Worm (Caenorhabditis elegans) whole organism, young adult: ENCODE measurements around the gene srd-40.

Source experiments
- B0019.2 ChIP-seq: fragments of 200-800 bp; sonication (Bioruptor generic); conservative IDR thresholded peaks from 2 replicates; pipeline ENCODE4 v1.3.6; 2022; ENCODE audit warnings: missing genetic modification reagents, missing genetic modification characterization, missing compliant biosample characterization
- D2030.7 ChIP-seq: fragments of 200-800 bp; sonication (Bioruptor generic); IDR thresholded peaks from 2 replicates; pipeline ENCODE4 v1.3.6; 2022; ENCODE audit warnings: missing genetic modification reagents, missing genetic modification characterization, missing compliant biosample characterization
- F23B12.7 ChIP-seq: sonication (generic microtip); optimal IDR thresholded peaks from 2 replicates; lab custom pipeline; 2017; ENCODE audit warnings: missing genetic modification characterization, mild to moderate bottlenecking, missing compliant biosample characterization, antibody characterized with exemption, moderate library complexity; ENCODE audit not compliant: insufficient read depth
- F52B5.7 ChIP-seq: sonication (generic microtip); optimal IDR thresholded peaks from 2 replicates; lab custom pipeline; 2016; ENCODE audit warnings: mild to moderate bottlenecking, missing genetic modification characterization, missing compliant biosample characterization
- K12H6.12 ChIP-seq: fragments of 200-800 bp; sonication (Bioruptor generic); optimal IDR thresholded peaks from 2 replicates; lab custom pipeline; 2018; ENCODE audit warnings: mild to moderate bottlenecking, missing genetic modification characterization, missing compliant biosample characterization
- T07F8.4 ChIP-seq: sonication (generic microtip); optimal IDR thresholded peaks from 2 replicates; lab custom pipeline; 2016; ENCODE audit warnings: mild to moderate bottlenecking, missing genetic modification characterization, moderate library complexity, missing compliant biosample characterization
- T26A5.8 ChIP-seq: sonication (generic microtip); optimal IDR thresholded peaks from 2 replicates; lab custom pipeline; 2016; ENCODE audit warnings: missing genetic modification characterization, missing compliant biosample characterization
- Y56A3A.18 ChIP-seq: fragments of 200-800 bp; sonication (Bioruptor generic); IDR thresholded peaks from 2 replicates; pipeline ENCODE4 v1.3.6; 2022; ENCODE audit warnings: missing genetic modification reagents, missing genetic modification characterization, missing compliant biosample characterization
- aptf-3 ChIP-seq: fragments of 200-800 bp; sonication (Bioruptor generic); IDR thresholded peaks from 2 replicates; pipeline ENCODE4 v1.3.6; 2022; ENCODE audit warnings: missing genetic modification characterization, missing compliant biosample characterization
- attf-6 ChIP-seq: fragments of 200-800 bp; sonication (Bioruptor generic); IDR thresholded peaks from 2 replicates; pipeline ENCODE4 v1.3.6; 2022; ENCODE audit warnings: missing genetic modification reagents, missing genetic modification characterization, missing compliant biosample characterization
- bed-2 ChIP-seq: fragments of 200-800 bp; sonication (Bioruptor generic); IDR thresholded peaks from 2 replicates; pipeline ENCODE4 v1.3.6; 2022; ENCODE audit warnings: missing genetic modification reagents, missing genetic modification characterization, missing compliant biosample characterization
- ccch-3 ChIP-seq: fragments of 200-800 bp; sonication (Bioruptor generic); optimal IDR thresholded peaks from 2 replicates; lab custom pipeline; 2018; ENCODE audit warnings: mild to moderate bottlenecking, missing genetic modification characterization, missing compliant biosample characterization
- ceh-27 ChIP-seq: fragments of 200-800 bp; sonication (Bioruptor generic); optimal IDR thresholded peaks from 2 replicates; lab custom pipeline; 2018; ENCODE audit warnings: mild to moderate bottlenecking, missing genetic modification characterization, moderate library complexity, missing compliant biosample characterization
- die-1 ChIP-seq: sonication (generic microtip); optimal IDR thresholded peaks from 2 replicates; lab custom pipeline; 2016; ENCODE audit warnings: missing genotype, mild to moderate bottlenecking, missing genetic modification characterization, missing compliant biosample characterization
- dpff-1 ChIP-seq: sonication (generic microtip); optimal IDR thresholded peaks from 2 replicates; lab custom pipeline; 2017; ENCODE audit warnings: mild to moderate bottlenecking, missing genetic modification characterization, missing compliant biosample characterization
- fkh-3 ChIP-seq: sonication (generic microtip); optimal IDR thresholded peaks from 2 replicates; lab custom pipeline; 2016; ENCODE audit warnings: mild to moderate bottlenecking, missing genetic modification characterization, missing compliant biosample characterization
- him-1 ChIP-seq: sonication (generic microtip); optimal IDR thresholded peaks from 2 replicates; lab custom pipeline; 2016; ENCODE audit warnings: missing genotype, missing genetic modification reagents, missing genetic modification characterization, missing compliant biosample characterization
- hmg-1.2 ChIP-seq: fragments of 200-800 bp; sonication (Bioruptor generic); IDR thresholded peaks from 2 replicates; pipeline ENCODE4 v1.3.6; 2022; ENCODE audit warnings: missing genetic modification reagents, missing genetic modification characterization, missing compliant biosample characterization
- hrde-1 ChIP-seq: sonication (generic microtip); optimal IDR thresholded peaks from 2 replicates; lab custom pipeline; 2016; ENCODE audit warnings: missing genetic modification characterization, mild to moderate bottlenecking, missing compliant biosample characterization, moderate library complexity, missing genotype, missing genetic modification reagents, borderline replicate concordance
- lag-1 ChIP-seq: fragments of 200-800 bp; sonication (Bioruptor generic); IDR thresholded peaks from 2 replicates; pipeline ENCODE4 v1.3.6; 2022; ENCODE audit warnings: missing genetic modification reagents, missing genetic modification characterization, missing compliant biosample characterization
- lin-26 ChIP-seq: fragments of 200-800 bp; sonication (Bioruptor generic); IDR thresholded peaks from 2 replicates; pipeline ENCODE4 v1.3.6; 2022; ENCODE audit warnings: missing genetic modification reagents, missing genetic modification characterization, missing compliant biosample characterization
- lin-40 ChIP-seq: sonication (generic microtip); optimal IDR thresholded peaks from 2 replicates; lab custom pipeline; 2016; ENCODE audit warnings: missing genetic modification characterization, mild to moderate bottlenecking, missing compliant biosample characterization, missing genotype, missing genetic modification reagents
- lin-54 ChIP-seq: fragments of 200-800 bp; sonication (Bioruptor generic); optimal IDR thresholded peaks from 2 replicates; lab custom pipeline; 2018; ENCODE audit warnings: mild to moderate bottlenecking, missing genetic modification characterization, missing compliant biosample characterization
- madf-6 ChIP-seq: fragments of 200-800 bp; sonication (Bioruptor generic); IDR thresholded peaks from 2 replicates; pipeline ENCODE4 v1.3.6; 2022; ENCODE audit warnings: missing genetic modification reagents, missing genetic modification characterization, missing compliant biosample characterization
- mes-4 ChIP-seq: sonication (generic microtip); optimal IDR thresholded peaks from 2 replicates; lab custom pipeline; 2016; ENCODE audit warnings: missing genotype, missing genetic modification characterization, missing compliant biosample characterization
- nfya-1 ChIP-seq: sonication (generic microtip); optimal IDR thresholded peaks from 2 replicates; lab custom pipeline; 2017; ENCODE audit warnings: antibody characterized with exemption, missing compliant biosample characterization, missing genetic modification characterization, borderline replicate concordance; ENCODE audit not compliant: insufficient read depth
- nhr-120 ChIP-seq: fragments of 200-800 bp; sonication (Bioruptor generic); IDR thresholded peaks from 2 replicates; pipeline ENCODE4 v1.3.6; 2022; ENCODE audit warnings: missing genetic modification characterization, missing compliant biosample characterization
- nhr-27 ChIP-seq: fragments of 200-800 bp; sonication (Bioruptor generic); optimal IDR thresholded peaks from 2 replicates; lab custom pipeline; 2018; ENCODE audit warnings: mild to moderate bottlenecking, missing genetic modification characterization, moderate library complexity, missing compliant biosample characterization
- nhr-80 ChIP-seq: sonication (generic microtip); optimal IDR thresholded peaks from 2 replicates; lab custom pipeline; 2016; ENCODE audit warnings: missing genetic modification characterization, missing compliant biosample characterization
- rpc-1 ChIP-seq, 2 experiments: fragments of 150-350 bp in 1 of 2; sonication (generic microtip) in 1 of 2; optimal IDR thresholded peaks; 2 replicates each; lab custom pipeline; 2014 to 2018; ENCODE audit warnings: missing biosample characterization in 1 of 2, missing genetic modification characterization in 1 of 2, missing genetic modification reagents in 1 of 2, missing genotype in 1 of 2
- sea-2 ChIP-seq: fragments of 200-800 bp; sonication (Bioruptor generic); IDR thresholded peaks from 2 replicates; pipeline ENCODE4 v1.3.6; 2022; ENCODE audit warnings: missing genetic modification characterization, missing compliant biosample characterization
- snpc-1.3 ChIP-seq: sonication (generic microtip); optimal IDR thresholded peaks from 2 replicates; lab custom pipeline; 2017; ENCODE audit warnings: missing genetic modification characterization, mild to moderate bottlenecking, missing compliant biosample characterization, antibody characterized with exemption, moderate library complexity, missing genotype, missing genetic modification reagents; ENCODE audit not compliant: insufficient read depth
- ztf-18 ChIP-seq: sonication (generic microtip); optimal IDR thresholded peaks from 2 replicates; lab custom pipeline; 2016; ENCODE audit warnings: missing genotype, mild to moderate bottlenecking, missing genetic modification characterization, missing compliant biosample characterization
- ztf-25 ChIP-seq: fragments of 200-800 bp; sonication (Bioruptor generic); IDR thresholded peaks from 2 replicates; pipeline ENCODE4 v1.3.6; 2022; ENCODE audit warnings: missing genetic modification reagents, missing genetic modification characterization, missing compliant biosample characterization
- ztf-26 ChIP-seq: sonication (generic microtip); optimal IDR thresholded peaks from 2 replicates; lab custom pipeline; 2017; ENCODE audit warnings: missing genetic modification characterization, missing compliant biosample characterization

The srd-40 gene

DNA sequence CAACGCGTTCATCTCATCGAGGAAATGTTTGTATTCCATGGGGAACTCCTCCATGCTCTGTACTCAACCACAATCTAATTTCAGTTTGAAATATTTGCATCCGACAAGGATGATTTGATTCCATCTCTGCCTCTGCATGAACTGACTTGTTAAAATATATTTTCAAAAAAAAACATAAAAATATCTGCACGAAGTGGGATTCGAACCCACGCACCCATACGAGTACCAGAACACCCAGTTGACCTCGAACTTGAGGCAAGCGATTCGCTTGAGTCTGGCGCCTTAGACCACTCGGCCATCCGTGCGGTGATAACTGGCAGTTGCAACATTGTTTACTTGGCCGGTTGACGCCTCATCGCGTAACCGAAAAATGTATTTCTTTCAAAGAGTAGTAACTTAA lies 24.3 kb downstream of the srd-40 start (continued):
- no peak for TF ChIP-seq F23B12.7 (tag; lab: Kevin White, UChicago)
- peak; percentile 61 for TF ChIP-seq hrde-1 (tag; lab: Kevin White, UChicago)
- peak; percentile 58 for TF ChIP-seq F52B5.7 (tag; lab: Kevin White, UChicago)
- peak; percentile 59 for TF ChIP-seq T07F8.4 (tag; lab: Kevin White, UChicago)
- TF ChIP-seq madf-6 (GFP tag; lab: Robert Waterston, UW): 0 out of 2 replicates have a peak, but pooled peaks have one; percentile 49
- peak; percentile 60 for TF ChIP-seq lin-40 (tag; lab: Kevin White, UChicago)
- TF ChIP-seq ccch-3 (GFP tag; lab: Kevin White, UChicago): no peak
- peak; percentile 93 for TF ChIP-seq D2030.7
- TF ChIP-seq mes-4 (tag; lab: Kevin White, UChicago): no peak
- TF ChIP-seq fkh-3 (tag; lab: Kevin White, UChicago): peak; percentile 60
- TF ChIP-seq him-1 (tag; lab: Kevin White, UChicago): peak; percentile 75
- TF ChIP-seq ceh-27: peak; percentile 1
- peak; percentile 83 for TF ChIP-seq lin-26
- TF ChIP-seq lin-54: no peak
- TF ChIP-seq B0019.2 (GFP tag; lab: Robert Waterston, UW): 0 out of 2 replicates have a peak, but pooled peaks have one; percentile 7
- peak; percentile 71 for TF ChIP-seq attf-6

DNA sequence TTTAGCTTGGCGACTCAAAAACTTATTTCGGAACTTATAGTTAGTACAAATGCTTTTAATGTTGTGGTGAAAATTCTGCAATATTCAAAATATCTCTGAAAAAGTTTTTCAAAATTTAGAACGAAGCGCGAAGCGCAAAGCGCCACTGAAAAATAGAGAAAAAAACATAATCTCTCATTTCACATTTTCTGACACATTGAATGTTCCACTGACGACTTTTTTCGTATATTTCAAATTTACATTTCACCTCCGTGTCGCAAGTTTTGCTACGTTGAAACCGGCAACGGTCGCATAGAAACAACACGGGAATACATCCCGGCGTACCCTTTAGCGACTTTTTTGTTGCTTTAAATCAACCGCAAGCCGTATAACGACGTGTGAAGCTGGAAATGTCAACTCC lies 24.8 kb downstream of the srd-40 start, which contains the start of gene F42F12.14:
Gene F42F12.14, plus strand, starts transcription at position 301 of the 400 bp plus-strand sequence.
- TF ChIP-seq snpc-1.3 (tag; lab: Kevin White, UChicago) (no peak), bed-2 (GFP tag; lab: Robert Waterston, UW) (no peak), nfya-1 (no peak), die-1 (no peak), aptf-3 (GFP tag; lab: Robert Waterston, UW) (no peak), ztf-26 (tag; lab: Kevin White, UChicago) (no peak), sea-2 (GFP tag; lab: Robert Waterston, UW) (no peak), hmg-1.2 (GFP tag; lab: Robert Waterston, UW) (no peak), nhr-120 (GFP tag; lab: Robert Waterston, UW) (no peak), dpff-1 (tag; lab: Kevin White, UChicago) (no peak), Y56A3A.18 (GFP tag; lab: Robert Waterston, UW) (no peak), K12H6.12 (tag; lab: Kevin White, UChicago) (no peak), T26A5.8 (tag; lab: Kevin White, UChicago) (no peak), lin-40 (tag; lab: Kevin White, UChicago) (no peak), F52B5.7 (tag; lab: Kevin White, UChicago) (no peak)

DNA sequence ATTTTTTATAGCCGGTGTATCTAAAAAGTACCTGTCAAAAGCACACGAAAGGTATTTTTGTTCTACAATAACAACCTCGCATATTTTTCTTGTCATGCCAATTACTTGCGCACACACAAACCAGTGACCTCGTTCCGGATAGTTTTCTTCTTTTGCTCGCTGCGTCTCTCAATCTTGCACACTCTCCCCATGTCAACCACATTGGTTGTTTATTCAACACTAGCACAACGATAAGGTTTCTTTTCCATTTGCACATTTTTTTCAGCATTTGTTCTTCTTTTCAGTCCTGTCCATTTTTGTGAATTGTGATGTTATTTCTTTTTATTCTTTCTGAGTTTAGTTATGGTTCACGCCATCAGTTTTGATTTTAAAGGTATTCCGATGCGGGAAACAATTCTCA lies 26.7 kb downstream of the srd-40 start, which contains the start of gene F42F12.3:
Gene F42F12.3, plus strand, starts transcription at position 372 of the 400 bp plus-strand sequence.
- no peak for TF ChIP-seq bed-2 (GFP tag; lab: Robert Waterston, UW)
- peak; percentile 21 for TF ChIP-seq nhr-80 (tag; lab: Kevin White, UChicago)

ce11 chrX:12352872-12353271 lies 29.3 kb downstream of the srd-40 start, which contains the start of gene F42F12.4:
Gene F42F12.4, minus strand, starts transcription at chrX:12352947.
- TF ChIP-seq ztf-25 (GFP tag; lab: Robert Waterston, UW) (no peak), nhr-80 (tag; lab: Kevin White, UChicago) (peak; percentile 39), mes-4 (tag; lab: Kevin White, UChicago) (no peak), lag-1 (GFP tag; lab: Robert Waterston, UW) (no peak), ztf-18 (tag; lab: Kevin White, UChicago) (no peak), rpc-1 (optimal IDR thresholded peaks at IDR 0.05; lab: Kevin White, UChicago) (no peak), rpc-1 (tag; optimal IDR thresholded peaks at IDR 0.05; lab: Kevin White, UChicago) (no peak), snpc-1.3 (tag; lab: Kevin White, UChicago) (no peak), nhr-27 (tag; lab: Kevin White, UChicago) (no peak)
